Fruit fly (Drosophila melanogaster) whole organism, embryonic: ENCODE measurements around the gene Rpp14b.
A peak's percentile ranks its signal among the peaks of the same experiment; 100 is the strongest.

Experiments
- BtbVII ChIP-seq: fragments of 200-800 bp; sonication (Bioruptor generic); optimal IDR thresholded peaks from 3 replicates; lab custom pipeline; 2017; ENCODE audit warnings: missing biosample characterization, mild to moderate bottlenecking, missing genetic modification characterization
- CG10654 ChIP-seq: fragments of 200-800 bp; sonication (Bioruptor generic); optimal IDR thresholded peaks from 2 replicates; lab custom pipeline; 2016; ENCODE audit warnings: missing biosample characterization, missing genetic modification characterization
- CG13296 ChIP-seq: fragments of 200-800 bp; sonication (Bioruptor generic); optimal IDR thresholded peaks from 3 replicates; lab custom pipeline; 2018; ENCODE audit warnings: missing biosample characterization, mild to moderate bottlenecking, missing genetic modification characterization
- CG13624 ChIP-seq: fragments of 200-800 bp; sonication (Bioruptor generic); optimal IDR thresholded peaks from 2 replicates; lab custom pipeline; 2016; ENCODE audit warnings: missing biosample characterization, missing genetic modification characterization
- CG13894 ChIP-seq: fragments of 200-800 bp; sonication (Bioruptor generic); optimal IDR thresholded peaks from 3 replicates; lab custom pipeline; 2018; ENCODE audit warnings: missing biosample characterization, mild to moderate bottlenecking, missing genetic modification characterization, moderate library complexity
- CG1602 ChIP-seq: fragments of 200-800 bp; sonication (Bioruptor generic); optimal IDR thresholded peaks from 3 replicates; lab custom pipeline; 2016; ENCODE audit warnings: missing biosample characterization, missing genetic modification characterization
- CG17328 ChIP-seq: fragments of 200-800 bp; sonication (Bioruptor generic); IDR thresholded peaks from 2 replicates; pipeline ENCODE4 v1.3.6; 2022; ENCODE audit warnings: missing biosample characterization, missing genetic modification characterization
- CG17802 ChIP-seq: fragments of 200-800 bp; sonication (Bioruptor generic); optimal IDR thresholded peaks from 2 replicates; lab custom pipeline; 2018; ENCODE audit warnings: missing biosample characterization, mild to moderate bottlenecking, missing genetic modification characterization, moderate library complexity
- CG17829 ChIP-seq: fragments of 200-800 bp; optimal IDR thresholded peaks from 2 replicates; lab custom pipeline; 2019; ENCODE audit warnings: missing biosample characterization, mild to moderate bottlenecking, missing genetic modification characterization, moderate library complexity
- CG18262 ChIP-seq: fragments of 200-800 bp; optimal IDR thresholded peaks from 3 replicates; lab custom pipeline; 2019; ENCODE audit warnings: missing biosample characterization, mild to moderate bottlenecking, missing genetic modification characterization, moderate library complexity
- CG2120 ChIP-seq: fragments of 200-800 bp; sonication (Bioruptor generic); optimal IDR thresholded peaks from 3 replicates; lab custom pipeline; 2016; ENCODE audit warnings: missing biosample characterization, missing genetic modification characterization
- CG2712 ChIP-seq: fragments of 200-800 bp; optimal IDR thresholded peaks from 3 replicates; lab custom pipeline; 2019; ENCODE audit warnings: missing biosample characterization, mild to moderate bottlenecking, missing genetic modification characterization, moderate library complexity
- CG34224 ChIP-seq: fragments of 200-800 bp; sonication (Bioruptor generic); IDR thresholded peaks from 3 replicates; pipeline ENCODE4 v1.3.6; 2022; ENCODE audit warnings: missing biosample characterization, missing genetic modification characterization; ENCODE audit not compliant: partially characterized antibody
- CG34376 ChIP-seq: fragments of 200-800 bp; sonication (Bioruptor generic); optimal IDR thresholded peaks from 2 replicates; lab custom pipeline; 2018; ENCODE audit warnings: missing biosample characterization, mild to moderate bottlenecking, missing genetic modification characterization
- CG5953 ChIP-seq: fragments of 200-800 bp; sonication (Bioruptor generic); IDR thresholded peaks from 2 replicates; pipeline ENCODE4 v1.3.6; 2022; ENCODE audit warnings: missing biosample characterization, missing genetic modification characterization
- CG6854 ChIP-seq: fragments of 200-800 bp; sonication (Bioruptor generic); optimal IDR thresholded peaks from 3 replicates; lab custom pipeline; 2017; ENCODE audit warnings: missing biosample characterization, mild to moderate bottlenecking, missing genetic modification characterization
- CG9609 ChIP-seq: fragments of 200-800 bp; sonication (Bioruptor generic); optimal IDR thresholded peaks from 3 replicates; lab custom pipeline; 2016; ENCODE audit warnings: missing biosample characterization, missing genetic modification characterization
- Deaf1 ChIP-seq: fragments of 200-800 bp; optimal IDR thresholded peaks from 3 replicates; lab custom pipeline; 2019; ENCODE audit warnings: missing biosample characterization, mild to moderate bottlenecking, missing genetic modification characterization, moderate library complexity
- Dip2 ChIP-seq: fragments of 200-800 bp; sonication (Bioruptor generic); IDR thresholded peaks from 2 replicates; pipeline ENCODE4 v1.3.6; 2022; ENCODE audit warnings: missing biosample characterization, missing genetic modification characterization
- Doc3 ChIP-seq: fragments of 200-800 bp; sonication (Bioruptor generic); IDR thresholded peaks from 3 replicates; pipeline ENCODE4 v1.3.6; 2022; ENCODE audit warnings: missing biosample characterization, missing genetic modification characterization; ENCODE audit not compliant: partially characterized antibody
- ERR ChIP-seq: fragments of 200-800 bp; sonication (Bioruptor generic); optimal IDR thresholded peaks from 2 replicates; lab custom pipeline; 2016; ENCODE audit warnings: missing biosample characterization, missing genetic modification characterization
- Fer2 ChIP-seq: fragments of 200-800 bp; sonication (Bioruptor generic); optimal IDR thresholded peaks from 2 replicates; lab custom pipeline; 2018; ENCODE audit warnings: missing biosample characterization, mild to moderate bottlenecking, missing genetic modification characterization, moderate library complexity
- Hr78 ChIP-seq, 2 experiments: fragments of 200-800 bp in 1 of 2; fragments of >200 bp in 1 of 2; sonication (Bioruptor generic) in 1 of 2; optimal IDR thresholded peaks; 2 replicates each; lab custom pipeline; 2017 to 2019; ENCODE audit warnings: missing biosample characterization in 2 of 2, missing genetic modification characterization in 2 of 2, mild to moderate bottlenecking in 1 of 2, moderate library complexity in 1 of 2
- Mad ChIP-seq: fragments of 200-800 bp; sonication (Bioruptor generic); optimal IDR thresholded peaks from 2 replicates; lab custom pipeline; 2016; ENCODE audit warnings: missing biosample characterization, missing genetic modification characterization
- Meics ChIP-seq: fragments of 200-800 bp; sonication (Bioruptor generic); optimal IDR thresholded peaks from 2 replicates; lab custom pipeline; 2017; ENCODE audit warnings: missing biosample characterization, mild to moderate bottlenecking, missing genetic modification characterization
- Oaz ChIP-seq: fragments of 200-800 bp; sonication (Bioruptor generic); IDR thresholded peaks from 2 replicates; pipeline ENCODE4 v1.3.6; 2022; ENCODE audit warnings: missing biosample characterization, missing genetic modification characterization
- Rx ChIP-seq: fragments of 200-800 bp; sonication (Bioruptor generic); IDR thresholded peaks from 2 replicates; pipeline ENCODE4 v1.3.6; 2022; ENCODE audit warnings: missing biosample characterization, missing genetic modification characterization
- Sin3A ChIP-seq: fragments of >200 bp; optimal IDR thresholded peaks from 2 replicates; lab custom pipeline; 2018
- Sox100B ChIP-seq: fragments of 200-800 bp; sonication (Bioruptor generic); optimal IDR thresholded peaks from 3 replicates; lab custom pipeline; 2018; ENCODE audit warnings: missing biosample characterization, mild to moderate bottlenecking, missing genetic modification characterization
- bbx ChIP-seq: fragments of 200-800 bp; sonication (Bioruptor generic); IDR thresholded peaks from 2 replicates; pipeline ENCODE4 v1.3.6; 2022; ENCODE audit warnings: missing biosample characterization, missing genetic modification characterization; ENCODE audit not compliant: partially characterized antibody
- bcd ChIP-seq: fragments of 200-800 bp; sonication (Bioruptor generic); optimal IDR thresholded peaks from 2 replicates; lab custom pipeline; 2017; ENCODE audit warnings: missing biosample characterization, mild to moderate bottlenecking, missing genetic modification characterization
- crol ChIP-seq: fragments of 200-800 bp; sonication (Bioruptor generic); IDR thresholded peaks from 2 replicates; pipeline ENCODE4 v1.3.6; 2022; ENCODE audit warnings: missing biosample characterization, missing genetic modification characterization
- ems ChIP-seq: fragments of 200-800 bp; sonication (Bioruptor generic); optimal IDR thresholded peaks from 3 replicates; lab custom pipeline; 2016; ENCODE audit warnings: missing biosample characterization, missing genetic modification characterization
- fd102C ChIP-seq: fragments of 200-800 bp; sonication (Bioruptor generic); optimal IDR thresholded peaks from 2 replicates; lab custom pipeline; 2018; ENCODE audit warnings: missing biosample characterization, mild to moderate bottlenecking, missing genetic modification characterization, moderate library complexity
- gcm ChIP-seq: fragments of 200-800 bp; sonication (Bioruptor generic); optimal IDR thresholded peaks from 2 replicates; lab custom pipeline; 2019; ENCODE audit warnings: missing biosample characterization, mild to moderate bottlenecking, missing genetic modification characterization, moderate library complexity
- her ChIP-seq: fragments of 200-800 bp; sonication (Bioruptor generic); optimal IDR thresholded peaks from 2 replicates; lab custom pipeline; 2016; ENCODE audit warnings: missing biosample characterization, missing genetic modification characterization
- jigr1 ChIP-seq: fragments of 200-800 bp; sonication (Bioruptor generic); IDR thresholded peaks from 3 replicates; pipeline ENCODE4 v1.3.6; 2022; ENCODE audit warnings: missing biosample characterization, missing genetic modification characterization
- klu ChIP-seq: fragments of 200-800 bp; sonication (Bioruptor generic); IDR thresholded peaks from 2 replicates; pipeline ENCODE4 v1.3.6; 2022; ENCODE audit warnings: missing biosample characterization, missing genetic modification characterization
- knrl ChIP-seq: fragments of 200-800 bp; sonication (Bioruptor generic); IDR thresholded peaks from 3 replicates; pipeline ENCODE4 v1.3.6; 2022; ENCODE audit warnings: missing biosample characterization, missing genetic modification characterization; ENCODE audit not compliant: partially characterized antibody
- mam ChIP-seq: fragments of 200-800 bp; sonication (Bioruptor generic); optimal IDR thresholded peaks from 3 replicates; lab custom pipeline; 2016; ENCODE audit warnings: missing biosample characterization, missing genetic modification characterization
- odd ChIP-seq: fragments of 200-800 bp; sonication (Bioruptor generic); optimal IDR thresholded peaks from 2 replicates; lab custom pipeline; 2017; ENCODE audit warnings: missing biosample characterization, mild to moderate bottlenecking, missing genetic modification characterization
- onecut ChIP-seq: fragments of 200-800 bp; sonication (Bioruptor generic); IDR thresholded peaks from 2 replicates; pipeline ENCODE4 v1.3.6; 2022; ENCODE audit warnings: missing biosample characterization, missing genetic modification characterization
- otp ChIP-seq: fragments of 200-800 bp; sonication (Bioruptor generic); IDR thresholded peaks from 3 replicates; pipeline ENCODE4, ENCODE4 v1.3.6; 2022; ENCODE audit warnings: missing biosample characterization, missing genetic modification characterization
- pita ChIP-seq: fragments of 200-800 bp; sonication (Bioruptor generic); optimal IDR thresholded peaks from 2 replicates; lab custom pipeline; 2017; ENCODE audit warnings: missing biosample characterization, mild to moderate bottlenecking, missing genetic modification characterization
- rib ChIP-seq: fragments of 200-800 bp; sonication (Bioruptor generic); IDR thresholded peaks from 2 replicates; pipeline ENCODE4 v1.3.6; 2022; ENCODE audit warnings: missing biosample characterization, missing genetic modification characterization
- sim ChIP-seq: fragments of 200-800 bp; sonication (Bioruptor generic); IDR thresholded peaks from 2 replicates; pipeline ENCODE4 v1.3.6; 2022; ENCODE audit warnings: missing biosample characterization, missing genetic modification characterization
- slp2 ChIP-seq: fragments of 200-800 bp; sonication (Bioruptor generic); optimal IDR thresholded peaks from 2 replicates; lab custom pipeline; 2016; ENCODE audit warnings: missing biosample characterization, missing genetic modification characterization
- sob ChIP-seq: fragments of 200-800 bp; sonication (Bioruptor generic); IDR thresholded peaks from 2 replicates; pipeline ENCODE4 v1.3.6; 2022; ENCODE audit warnings: missing biosample characterization, missing genetic modification characterization
- sqz ChIP-seq: fragments of 200-800 bp; sonication (Bioruptor generic); optimal IDR thresholded peaks from 3 replicates; lab custom pipeline; 2018; ENCODE audit warnings: missing biosample characterization, mild to moderate bottlenecking, missing genetic modification characterization
- ttk ChIP-seq: fragments of 200-800 bp; sonication (Bioruptor generic); IDR thresholded peaks from 2 replicates; pipeline ENCODE4 v2.1.2; 2022; ENCODE audit warnings: missing biosample characterization, missing genetic modification characterization

Gene Rpp14b

DNA sequence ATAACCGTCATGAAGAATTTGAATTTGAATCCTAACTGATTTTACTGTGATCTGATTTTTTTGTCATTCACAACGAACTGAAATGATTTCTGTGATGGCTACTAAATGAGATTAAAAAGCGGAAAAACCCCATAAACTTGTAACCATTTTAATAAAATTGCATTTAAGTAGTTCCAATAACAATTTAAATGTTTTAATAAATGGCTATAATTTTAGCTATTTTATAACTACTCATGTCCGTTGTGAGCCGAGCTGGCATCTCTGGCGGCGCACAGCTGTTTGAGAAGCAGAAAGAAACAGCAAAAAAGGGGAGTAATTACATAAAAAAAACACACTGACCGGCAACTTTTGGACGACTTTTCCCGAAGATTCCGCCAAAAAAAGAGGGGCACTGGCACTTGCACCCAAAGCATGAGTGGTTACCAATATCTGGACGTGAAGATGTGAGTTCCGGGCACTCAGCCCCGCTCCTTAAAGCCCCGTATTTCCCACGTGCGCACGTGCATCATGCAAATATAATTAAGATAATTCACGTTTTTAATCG lies 907 bp downstream of the Rpp14b start, which contains the start of the genes CG7950 and Rpp14a (continued):
- TF ChIP-seq ERR (peak; percentile 62), jigr1 (GFP tag; lab: Robert Waterston, UW) (no peak), Dip2 (GFP tag; lab: Robert Waterston, UW) (no peak), CG17328 (GFP tag; lab: Robert Waterston, UW) (peak; percentile 78), ems (peak; percentile 85), Oaz (GFP tag; lab: Robert Waterston, UW) (0 out of 2 replicates have a peak, but pooled peaks have one; percentile 33), BtbVII (GFP tag; lab: Kevin White, UChicago) (peak; percentile 39), CG10654 (peak; percentile 67), Sin3A (no peak), Deaf1 (tag; lab: Kevin White, UChicago) (peak; percentile 40), otp (GFP tag; lab: Robert Waterston, UW) (peak; percentile 77), pita (GFP tag; lab: Kevin White, UChicago) (no peak), CG13296 (GFP tag; lab: Kevin White, UChicago) (peak; percentile 62), Mad (GFP tag; lab: Kevin White, UChicago) (peak; percentile 83), rib (GFP tag; lab: Robert Waterston, UW) (peak; percentile 32; the same call in 1 of the 2 replicates), her (GFP tag; lab: Kevin White, UChicago) (peak; percentile 64), ttk (GFP tag; lab: Robert Waterston, UW) (peak; percentile 65), CG2712 (tag; lab: Kevin White, UChicago) (peak; percentile 85), CG34224 (GFP tag; lab: Robert Waterston, UW) (0 out of 3 replicates have a peak, but pooled peaks have one; percentile 27), CG18262 (peak; percentile 63), CG17829 (tag; lab: Kevin White, UChicago) (peak; percentile 83), knrl (GFP tag; lab: Robert Waterston, UW) (no peak), CG13894 (peak; percentile 84), sim (no peak), bcd (peak; percentile 49), CG6854 (GFP tag; lab: Kevin White, UChicago) (no peak), CG17802 (peak; percentile 12), CG34376 (GFP tag; lab: Kevin White, UChicago) (peak; percentile 58), slp2 (GFP tag; lab: Kevin White, UChicago) (peak; percentile 58), sqz (GFP tag; lab: Kevin White, UChicago) (peak; percentile 16), Hr78 (GFP tag; optimal IDR thresholded peaks at IDR 0.05; lab: Kevin White, UChicago) (no peak), odd (peak; percentile 54), Doc3 (GFP tag; lab: Robert Waterston, UW) (0 out of 3 replicates have a peak, but pooled peaks have one; percentile 5), CG13624 (GFP tag; lab: Kevin White, UChicago) (peak; percentile 73), gcm (GFP tag; lab: Kevin White, UChicago) (peak; percentile 75), CG9609 (GFP tag; lab: Kevin White, UChicago) (peak; percentile 76), CG5953 (GFP tag; lab: Robert Waterston, UW) (peak; percentile 51; the same call in 1 of the 2 replicates), CG2120 (peak; percentile 94), sob (GFP tag; lab: Robert Waterston, UW) (peak; percentile 76), Sox100B (GFP tag; lab: Kevin White, UChicago) (no peak), Fer2 (tag; lab: Kevin White, UChicago) (peak; percentile 26), klu (no peak; the same call in 1 of the 2 replicates), Rx (GFP tag; lab: Robert Waterston, UW) (peak; percentile 56), Meics (GFP tag; lab: Kevin White, UChicago) (peak; percentile 43), onecut (GFP tag; lab: Robert Waterston, UW) (peak; percentile 36; the same call in 1 of the 2 replicates), mam (GFP tag; lab: Kevin White, UChicago) (peak; percentile 85), fd102C (peak; percentile 7), bbx (GFP tag; lab: Robert Waterston, UW) (no peak), CG1602 (peak; percentile 84), crol (GFP tag; lab: Robert Waterston, UW) (0 out of 2 replicates have a peak, but pooled peaks have one; percentile 20)
